Worm (Caenorhabditis elegans) whole organism, midembryonic: ENCODE results near the gene R03H10.1.

Experiments
- T22C8.4 ChIP-seq: fragments of 200-800 bp; sonication (Bioruptor generic); IDR thresholded peaks from 2 replicates; pipeline ENCODE4 v1.3.6; 2022; ENCODE audit warnings: missing genetic modification characterization, missing compliant biosample characterization
- cog-1 ChIP-seq: sonication (generic microtip); optimal IDR thresholded peaks from 2 replicates; lab custom pipeline; 2016; ENCODE audit warnings: missing genetic modification characterization, missing compliant biosample characterization
- flt-1 ChIP-seq: fragments of 200-800 bp; sonication (Bioruptor generic); IDR thresholded peaks from 2 replicates; pipeline ENCODE4 v1.3.6; 2022; ENCODE audit warnings: missing genetic modification characterization, missing compliant biosample characterization
- klf-2 ChIP-seq: fragments of 200-800 bp; sonication (Bioruptor generic); conservative IDR thresholded peaks from 2 replicates; pipeline ENCODE4 v1.3.6; 2022; ENCODE audit warnings: missing genetic modification reagents, missing genetic modification characterization, missing compliant biosample characterization
- med-1 ChIP-seq: sonication (generic microtip); optimal IDR thresholded peaks from 2 replicates; lab custom pipeline; 2017; ENCODE audit warnings: missing genetic modification characterization, mild to moderate bottlenecking, missing compliant biosample characterization, antibody characterized with exemption, missing genetic modification reagents; ENCODE audit not compliant: insufficient read depth
- ref-1 ChIP-seq: fragments of 200-800 bp; sonication (Bioruptor generic); conservative IDR thresholded peaks from 2 replicates; pipeline ENCODE4 v1.3.6; 2022; ENCODE audit warnings: missing genetic modification reagents, missing genetic modification characterization, missing compliant biosample characterization
- tab-1 ChIP-seq: fragments of 200-800 bp; sonication (Bioruptor generic); IDR thresholded peaks from 2 replicates; pipeline ENCODE4 v1.3.6; 2022; ENCODE audit warnings: missing genetic modification characterization, missing compliant biosample characterization
- ztf-23 ChIP-seq: fragments of 200-800 bp; sonication (Bioruptor generic); IDR thresholded peaks from 2 replicates; pipeline ENCODE4 v1.3.6; 2022; ENCODE audit warnings: missing genetic modification reagents, missing genetic modification characterization, missing compliant biosample characterization

- TF ChIP-seq med-1 (GFP tag; lab: Kevin White, UChicago) (no peak), tab-1 (GFP tag; lab: Robert Waterston, UW) (no peak), ref-1 (GFP tag; lab: Robert Waterston, UW) (no peak), flt-1 (no peak), ztf-23 (GFP tag; lab: Robert Waterston, UW) (no peak), cog-1 (tag; lab: Kevin White, UChicago) (no peak), T22C8.4 (no peak), klf-2 (no peak)
Observed at ce11 chrII:4228112-4228770, 48.2 kb downstream of the R03H10.1 start.
